Fruit fly (Drosophila melanogaster): ENCODE measurements around the gene Plzf.

The Plzf gene

dm6 chr2L:12005436-12006396 lies 43.0 kb downstream of the Plzf start:
- TF ChIP-seq D1 (tag; optimal IDR thresholded peaks at IDR 0.05) (no peak), CG15710 (tag; optimal IDR thresholded peaks at IDR 0.05) (no peak), CG32121 (GFP tag; IDR thresholded peaks at IDR 0.05) (no peak), fd96Ca (GFP tag; IDR thresholded peaks at IDR 0.05) (no peak), CG4496 (GFP tag; IDR thresholded peaks at IDR 0.05) (no peak), CG17806 (tag; optimal IDR thresholded peaks at IDR 0.05) (no peak), gl (tag; optimal IDR thresholded peaks at IDR 0.05) (no peak), Snoo (tag; optimal IDR thresholded peaks at IDR 0.05) (peak; percentile 9), CG34367 (tag; optimal IDR thresholded peaks at IDR 0.05) (no peak), rn (GFP tag; IDR thresholded peaks at IDR 0.05) (no peak), CG14655 (GFP tag; optimal IDR thresholded peaks at IDR 0.05) (no peak), CG9948 (tag; optimal IDR thresholded peaks at IDR 0.05) (no peak), CG13204 (GFP tag; optimal IDR thresholded peaks at IDR 0.05) (peak; percentile 80), Pif1A (GFP tag; optimal IDR thresholded peaks at IDR 0.05) (no peak), EcR (GFP tag; optimal IDR thresholded peaks at IDR 0.05) (peak; percentile 92), Ets98B (GFP tag; IDR thresholded peaks at IDR 0.05) (no peak)

- TF ChIP-seq CG4496 (GFP tag; IDR thresholded peaks at IDR 0.05) (no peak), rn (GFP tag; IDR thresholded peaks at IDR 0.05) (no peak), CG8159 (tag; optimal IDR thresholded peaks at IDR 0.05) (no peak), EcR (GFP tag; optimal IDR thresholded peaks at IDR 0.05) (peak; percentile 78), gl (tag; optimal IDR thresholded peaks at IDR 0.05) (no peak), CG13204 (GFP tag; optimal IDR thresholded peaks at IDR 0.05) (peak; percentile 68), CG14655 (GFP tag; optimal IDR thresholded peaks at IDR 0.05) (no peak), CG32121 (GFP tag; IDR thresholded peaks at IDR 0.05) (no peak), D1 (tag; optimal IDR thresholded peaks at IDR 0.05) (no peak), CG10348 (GFP tag; IDR thresholded peaks at IDR 0.05) (no peak), CG8301 (tag; optimal IDR thresholded peaks at IDR 0.05) (no peak), CG34367 (tag; optimal IDR thresholded peaks at IDR 0.05) (peak; percentile 31), CG15710 (tag; optimal IDR thresholded peaks at IDR 0.05) (peak; percentile 18), Pif1B (GFP tag; optimal IDR thresholded peaks at IDR 0.05) (peak; percentile 10), fd96Ca (GFP tag; IDR thresholded peaks at IDR 0.05) (no peak), Pif1A (GFP tag; optimal IDR thresholded peaks at IDR 0.05) (peak; percentile 0), CG12605 (GFP tag; IDR thresholded peaks at IDR 0.05) (no peak), CG9948 (tag; optimal IDR thresholded peaks at IDR 0.05) (peak; percentile 1), Ets98B (GFP tag; IDR thresholded peaks at IDR 0.05) (no peak), Snoo (tag; optimal IDR thresholded peaks at IDR 0.05) (no peak), CG17806 (tag; optimal IDR thresholded peaks at IDR 0.05) (no peak)
Observed at dm6 chr2L:12004211-12004979, 44.3 kb downstream of the Plzf start.

dm6 chr2L:12003792-12004210 lies 44.9 kb downstream of the Plzf start:
- TF ChIP-seq CG8159 (tag; optimal IDR thresholded peaks at IDR 0.05) (no peak), gl (tag; optimal IDR thresholded peaks at IDR 0.05) (no peak), Snoo (tag; optimal IDR thresholded peaks at IDR 0.05) (no peak), CG34367 (tag; optimal IDR thresholded peaks at IDR 0.05) (no peak), CG13204 (GFP tag; optimal IDR thresholded peaks at IDR 0.05) (no peak), CG17806 (tag; optimal IDR thresholded peaks at IDR 0.05) (no peak), CG10348 (GFP tag; IDR thresholded peaks at IDR 0.05) (no peak), CG9948 (tag; optimal IDR thresholded peaks at IDR 0.05) (no peak), CG12605 (GFP tag; IDR thresholded peaks at IDR 0.05) (no peak), rn (GFP tag; IDR thresholded peaks at IDR 0.05) (no peak), Pif1A (GFP tag; optimal IDR thresholded peaks at IDR 0.05) (no peak), Pif1B (GFP tag; optimal IDR thresholded peaks at IDR 0.05) (no peak), CG4496 (GFP tag; IDR thresholded peaks at IDR 0.05) (no peak)

- peak; percentile 34 for TF ChIP-seq Pif1A (GFP tag; optimal IDR thresholded peaks at IDR 0.05)
- peak; percentile 56 for TF ChIP-seq CG14655 (GFP tag; optimal IDR thresholded peaks at IDR 0.05)
- TF ChIP-seq CG17806 (tag; optimal IDR thresholded peaks at IDR 0.05): peak; percentile 27
- peak; percentile 30 for TF ChIP-seq gl (tag; optimal IDR thresholded peaks at IDR 0.05)
- peak; percentile 38 for TF ChIP-seq CG8159 (tag; optimal IDR thresholded peaks at IDR 0.05)
- peak; percentile 99 for TF ChIP-seq CG13204 (GFP tag; optimal IDR thresholded peaks at IDR 0.05)
- TF ChIP-seq rn (GFP tag; IDR thresholded peaks at IDR 0.05): no peak
- TF ChIP-seq CG34367 (tag; optimal IDR thresholded peaks at IDR 0.05): no peak
- peak; percentile 77 for TF ChIP-seq EcR (GFP tag; optimal IDR thresholded peaks at IDR 0.05)
- peak; percentile 32 for TF ChIP-seq CG15710 (tag; optimal IDR thresholded peaks at IDR 0.05)
- TF ChIP-seq Snoo (tag; optimal IDR thresholded peaks at IDR 0.05): peak; percentile 32
- no peak for TF ChIP-seq CG9948 (tag; optimal IDR thresholded peaks at IDR 0.05)
- TF ChIP-seq CG32121 (GFP tag; IDR thresholded peaks at IDR 0.05): no peak
Observed at dm6 chr2L:12002922-12003791, 45.6 kb downstream of the Plzf start.

All from whole organism, pupa.